Fruit fly (Drosophila melanogaster): Measurements from ENCODE around the gene nmdyn-D7.

dm6 chr3R:9701148-9701703, 21.5 kb downstream of the nmdyn-D7 start:
- TF ChIP-seq Myc (optimal IDR thresholded peaks at IDR 0.05) (no peak), psq (optimal IDR thresholded peaks at IDR 0.05) (no peak)
